Worm (Caenorhabditis elegans) whole organism, late embryonic: ENCODE measurements around the gene F32D8.12.

Source experiments
- C08G9.2 ChIP-seq: sonication (generic microtip); optimal IDR thresholded peaks from 2 replicates; lab custom pipeline; 2016; ENCODE audit warnings: mild to moderate bottlenecking, missing genetic modification characterization, moderate library complexity, missing compliant biosample characterization
- C38D4.7 ChIP-seq: fragments of 200-800 bp; sonication (Bioruptor generic); optimal IDR thresholded peaks from 2 replicates; lab custom pipeline; 2018; ENCODE audit warnings: mild to moderate bottlenecking, missing genetic modification characterization, moderate library complexity, missing compliant biosample characterization
- K02D7.2 ChIP-seq: sonication (generic microtip); optimal IDR thresholded peaks from 2 replicates; lab custom pipeline; 2017; ENCODE audit warnings: mild to moderate bottlenecking, missing genetic modification characterization, missing compliant biosample characterization
- T23F11.4 ChIP-seq: fragments of 200-800 bp; sonication (Bioruptor generic); optimal IDR thresholded peaks from 2 replicates; lab custom pipeline; 2018; ENCODE audit warnings: mild to moderate bottlenecking, missing genetic modification characterization, missing compliant biosample characterization
- Y22D7AL.16 ChIP-seq: sonication (generic microtip); optimal IDR thresholded peaks from 2 replicates; lab custom pipeline; 2016; ENCODE audit warnings: missing genetic modification characterization, missing compliant biosample characterization
- ama-1 ChIP-seq: fragments of 150-350 bp; optimal IDR thresholded peaks from 2 replicates; lab custom pipeline; 2014
- ceh-14 ChIP-seq: sonication (generic microtip); optimal IDR thresholded peaks from 2 replicates; lab custom pipeline; 2016; ENCODE audit warnings: missing genotype, missing genetic modification characterization, missing compliant biosample characterization
- ceh-18 ChIP-seq: sonication (generic microtip); optimal IDR thresholded peaks from 2 replicates; lab custom pipeline; 2016; ENCODE audit warnings: missing genetic modification characterization, missing compliant biosample characterization
- ceh-2 ChIP-seq: sonication (generic microtip); optimal IDR thresholded peaks from 2 replicates; lab custom pipeline; 2016; ENCODE audit warnings: missing genotype, missing genetic modification characterization, missing compliant biosample characterization
- ceh-22 ChIP-seq: sonication (generic microtip); optimal IDR thresholded peaks from 2 replicates; lab custom pipeline; 2017; ENCODE audit warnings: missing biosample characterization, missing genetic modification characterization
- ceh-24 ChIP-seq: sonication (generic microtip); optimal IDR thresholded peaks from 2 replicates; lab custom pipeline; 2016; ENCODE audit warnings: mild to moderate bottlenecking, missing genetic modification characterization, missing compliant biosample characterization
- ceh-34 ChIP-seq: sonication (generic microtip); optimal IDR thresholded peaks from 2 replicates; lab custom pipeline; 2016; ENCODE audit warnings: mild to moderate bottlenecking, missing genetic modification characterization, missing compliant biosample characterization
- ceh-48 ChIP-seq: sonication (generic microtip); optimal IDR thresholded peaks from 2 replicates; lab custom pipeline; 2016; ENCODE audit warnings: missing genetic modification characterization, inconsistent platforms, missing compliant biosample characterization
- ceh-9 ChIP-seq: sonication (generic microtip); optimal IDR thresholded peaks from 2 replicates; lab custom pipeline; 2016; ENCODE audit warnings: mild to moderate bottlenecking, missing genetic modification characterization, inconsistent platforms, missing compliant biosample characterization
- che-1 ChIP-seq: sonication (generic microtip); optimal IDR thresholded peaks from 2 replicates; lab custom pipeline; 2016; ENCODE audit warnings: mild to moderate bottlenecking, missing genetic modification characterization, missing compliant biosample characterization
- dmd-4 ChIP-seq: sonication (generic microtip); optimal IDR thresholded peaks from 2 replicates; lab custom pipeline; 2016; ENCODE audit warnings: borderline replicate concordance, missing genetic modification characterization, missing compliant biosample characterization
- dve-1 ChIP-seq: sonication (generic microtip); optimal IDR thresholded peaks from 2 replicates; lab custom pipeline; 2017; ENCODE audit warnings: antibody characterized with exemption, mild to moderate bottlenecking, missing genetic modification characterization, missing compliant biosample characterization
- elt-2 ChIP-seq: sonication (generic microtip); optimal IDR thresholded peaks from 2 replicates; lab custom pipeline; 2016; ENCODE audit warnings: missing genetic modification reagents, missing genetic modification characterization, missing compliant biosample characterization
- elt-4 ChIP-seq: sonication (generic microtip); optimal IDR thresholded peaks from 2 replicates; lab custom pipeline; 2016; ENCODE audit warnings: missing genetic modification characterization, missing compliant biosample characterization
- ets-4 ChIP-seq: sonication (generic microtip); optimal IDR thresholded peaks from 2 replicates; lab custom pipeline; 2016; ENCODE audit warnings: missing genetic modification characterization, missing compliant biosample characterization
- fkh-6 ChIP-seq: sonication (generic microtip); optimal IDR thresholded peaks from 2 replicates; lab custom pipeline; 2016; ENCODE audit warnings: missing genetic modification characterization, missing compliant biosample characterization
- hlh-13 ChIP-seq: fragments of 200-800 bp; sonication (Bioruptor generic); optimal IDR thresholded peaks from 2 replicates; lab custom pipeline; 2018; ENCODE audit warnings: mild to moderate bottlenecking, missing genetic modification characterization, missing compliant biosample characterization
- hlh-15 ChIP-seq: sonication (generic microtip); optimal IDR thresholded peaks from 2 replicates; lab custom pipeline; 2016; ENCODE audit warnings: missing genetic modification characterization, missing compliant biosample characterization
- hlh-6 ChIP-seq: sonication (generic microtip); optimal IDR thresholded peaks from 2 replicates; lab custom pipeline; 2016; ENCODE audit warnings: missing genotype, missing genetic modification characterization, missing compliant biosample characterization
- lin-11 ChIP-seq: fragments of 200-800 bp; sonication (Bioruptor generic); optimal IDR thresholded peaks from 2 replicates; lab custom pipeline; 2018; ENCODE audit warnings: mild to moderate bottlenecking, missing genetic modification characterization, missing compliant biosample characterization
- madf-2 ChIP-seq: sonication (generic microtip); optimal IDR thresholded peaks from 2 replicates; lab custom pipeline; 2017; ENCODE audit warnings: missing genetic modification characterization, missing compliant biosample characterization
- mec-3 ChIP-seq: sonication (generic microtip); optimal IDR thresholded peaks from 2 replicates; lab custom pipeline; 2016; ENCODE audit warnings: borderline replicate concordance, missing genetic modification characterization, missing compliant biosample characterization
- nhr-11 ChIP-seq: fragments of 150-350 bp; optimal IDR thresholded peaks from 2 replicates; lab custom pipeline; 2014; ENCODE audit warnings: missing biosample characterization, missing genetic modification characterization
- npax-4 ChIP-seq: sonication (generic microtip); optimal IDR thresholded peaks from 2 replicates; lab custom pipeline; 2016; ENCODE audit warnings: missing genetic modification characterization, missing compliant biosample characterization
- pag-3 ChIP-seq: sonication (generic microtip); optimal IDR thresholded peaks from 2 replicates; lab custom pipeline; 2016; ENCODE audit warnings: missing compliant biosample characterization, missing genetic modification characterization, borderline replicate concordance
- pat-9 ChIP-seq: fragments of 200-800 bp; sonication (Bioruptor generic); optimal IDR thresholded peaks from 2 replicates; lab custom pipeline; 2018; ENCODE audit warnings: mild to moderate bottlenecking, missing genetic modification characterization, moderate library complexity, missing compliant biosample characterization
- pax-1 ChIP-seq: fragments of 150-350 bp; optimal IDR thresholded peaks from 2 replicates; lab custom pipeline; 2014; ENCODE audit warnings: missing biosample characterization, missing genetic modification characterization
- pha-2 ChIP-seq: sonication (generic microtip); optimal IDR thresholded peaks from 2 replicates; lab custom pipeline; 2017; ENCODE audit warnings: mild to moderate bottlenecking, missing genetic modification characterization, missing compliant biosample characterization
- pqm-1 ChIP-seq: sonication (generic microtip); optimal IDR thresholded peaks from 2 replicates; lab custom pipeline; 2016; ENCODE audit warnings: missing genetic modification characterization, missing compliant biosample characterization
- pros-1 ChIP-seq: fragments of 150-350 bp; optimal IDR thresholded peaks from 2 replicates; lab custom pipeline; 2014; ENCODE audit warnings: missing biosample characterization, missing genetic modification reagents, missing genetic modification characterization
- ref-2 ChIP-seq: sonication (generic microtip); optimal IDR thresholded peaks from 2 replicates; lab custom pipeline; 2016; ENCODE audit warnings: missing genetic modification characterization, missing compliant biosample characterization
- sdc-2 ChIP-seq: sonication (generic microtip); optimal IDR thresholded peaks from 2 replicates; lab custom pipeline; 2016; ENCODE audit warnings: missing genotype, missing genetic modification characterization, missing compliant biosample characterization
- sox-2 ChIP-seq: fragments of 200-800 bp; sonication (Bioruptor generic); IDR thresholded peaks from 2 replicates; pipeline ENCODE4 v1.3.6; 2022; ENCODE audit warnings: missing genetic modification reagents, missing genetic modification characterization, missing compliant biosample characterization
- syd-9 ChIP-seq: sonication (generic microtip); optimal IDR thresholded peaks from 2 replicates; lab custom pipeline; 2016; ENCODE audit warnings: mild to moderate bottlenecking, missing genetic modification characterization, moderate library complexity, missing compliant biosample characterization
- unc-3 ChIP-seq, 2 experiments: fragments of 200-800 bp in 1 of 2; sonication (Bioruptor generic) in 1 of 2; sonication (generic microtip) in 1 of 2; conservative IDR thresholded peaks in 1 of 2; optimal IDR thresholded peaks in 1 of 2; 2 replicates each; pipeline versions ENCODE4 v1.3.6 to Lab custom; 2016 to 2022; ENCODE audit warnings: missing compliant biosample characterization in 2 of 2, missing genetic modification characterization in 2 of 2, missing genetic modification reagents in 1 of 2
- unc-42 ChIP-seq: sonication (generic microtip); optimal IDR thresholded peaks from 2 replicates; lab custom pipeline; 2016; ENCODE audit warnings: missing genotype, missing genetic modification characterization, missing compliant biosample characterization
- unc-55 ChIP-seq: sonication (generic microtip); optimal IDR thresholded peaks from 2 replicates; lab custom pipeline; 2017; ENCODE audit warnings: missing biosample characterization, missing genetic modification reagents, missing genetic modification characterization
- unc-86 ChIP-seq: sonication (generic microtip); optimal IDR thresholded peaks from 2 replicates; lab custom pipeline; 2016; ENCODE audit warnings: missing genetic modification characterization, missing compliant biosample characterization
- zip-5 ChIP-seq: sonication (generic microtip); optimal IDR thresholded peaks from 2 replicates; lab custom pipeline; 2016; ENCODE audit warnings: missing genetic modification characterization, missing compliant biosample characterization

The F32D8.12 gene

ce11 chrV:10902682-10903081 is 11.9 kb upstream of the F32D8.12 start, which contains the start of gene F32D8.8:
Gene F32D8.8 (minus strand): TSS chrV:10902782.
- TF ChIP-seq unc-42 (tag; lab: Kevin White, UChicago), result no peak
- no peak for TF ChIP-seq pax-1 (tag; lab: Kevin White, UChicago)
- no peak for TF ChIP-seq hlh-6 (tag; lab: Kevin White, UChicago)
- TF ChIP-seq hlh-15 (tag; lab: Kevin White, UChicago), result no peak
- TF ChIP-seq dve-1 (tag; lab: Kevin White, UChicago), result no peak
- TF ChIP-seq sox-2 (GFP tag; lab: Robert Waterston, UW), result no peak
- no peak for TF ChIP-seq unc-3 (GFP tag; conservative IDR thresholded peaks at IDR 0.05; lab: Robert Waterston, UW)
- TF ChIP-seq unc-3 (tag; optimal IDR thresholded peaks at IDR 0.05; lab: Kevin White, UChicago), result no peak
- TF ChIP-seq madf-2 (tag; lab: Kevin White, UChicago), result no peak
- TF ChIP-seq ama-1 (lab: Kevin White, UChicago), result no peak
- TF ChIP-seq pha-2 (tag; lab: Kevin White, UChicago), result no peak
- TF ChIP-seq K02D7.2 (tag; lab: Kevin White, UChicago), result no peak
- no peak for TF ChIP-seq mec-3
- TF ChIP-seq unc-55, result no peak
- no peak for TF ChIP-seq ceh-24
- TF ChIP-seq ceh-9 (tag; lab: Kevin White, UChicago), result no peak
- no peak for TF ChIP-seq lin-11 (tag; lab: Kevin White, UChicago)
- no peak for TF ChIP-seq C08G9.2 (tag; lab: Kevin White, UChicago)
- no peak for TF ChIP-seq ceh-18
- no peak for TF ChIP-seq dmd-4 (tag; lab: Kevin White, UChicago)
- no peak for TF ChIP-seq syd-9

- TF ChIP-seq ceh-22 (tag; lab: Kevin White, UChicago), result no peak
- no peak for TF ChIP-seq C38D4.7
Measured at ce11 chrV:10901125-10901524, 10.3 kb upstream of the F32D8.12 start, which contains the start of gene spp-16. Gene spp-16 (minus strand): TSS chrV:10901303.

- TF ChIP-seq zip-5 (tag; lab: Kevin White, UChicago), result no peak
- no peak for TF ChIP-seq sox-2 (GFP tag; lab: Robert Waterston, UW)
- no peak for TF ChIP-seq pha-2 (tag; lab: Kevin White, UChicago)
- TF ChIP-seq pros-1 (tag; lab: Kevin White, UChicago), result no peak
- no peak for TF ChIP-seq hlh-6 (tag; lab: Kevin White, UChicago)
- TF ChIP-seq T23F11.4 (GFP tag; lab: Kevin White, UChicago), result no peak
- TF ChIP-seq fkh-6, result no peak
- TF ChIP-seq mec-3, result no peak
- TF ChIP-seq unc-86, result no peak
- no peak for TF ChIP-seq ref-2
- TF ChIP-seq ceh-24, result no peak
- TF ChIP-seq hlh-13 (GFP tag; lab: Kevin White, UChicago), result no peak
- no peak for TF ChIP-seq lin-11 (tag; lab: Kevin White, UChicago)
- TF ChIP-seq unc-55, result no peak
- TF ChIP-seq ceh-14, result no peak
- TF ChIP-seq ceh-2, result no peak
Measured at ce11 chrV:10898629-10899028, 7.8 kb upstream of the F32D8.12 start.

- TF ChIP-seq zip-5 (tag; lab: Kevin White, UChicago), result no peak
Measured at ce11 chrV:10898107-10898506, 7.3 kb upstream of the F32D8.12 start, which contains the start of gene F32D8.7. Gene F32D8.7 (plus strand): TSS chrV:10898435.

- TF ChIP-seq nhr-11 (tag; lab: Kevin White, UChicago) (peak; percentile 7), Y22D7AL.16 (tag; lab: Kevin White, UChicago) (peak; percentile 60), lin-11 (tag; lab: Kevin White, UChicago) (peak; percentile 36), ceh-34 (peak; percentile 89), pax-1 (tag; lab: Kevin White, UChicago) (peak; percentile 97), sdc-2 (tag; lab: Kevin White, UChicago) (peak; percentile 52), ets-4 (peak; percentile 80), ama-1 (lab: Kevin White, UChicago) (no peak), zip-5 (tag; lab: Kevin White, UChicago) (peak; percentile 50), ceh-48 (peak; percentile 49), C08G9.2 (tag; lab: Kevin White, UChicago) (peak; percentile 73), hlh-6 (tag; lab: Kevin White, UChicago) (no peak), C38D4.7 (peak; percentile 4), pag-3 (no peak), dmd-4 (tag; lab: Kevin White, UChicago) (peak; percentile 23), K02D7.2 (tag; lab: Kevin White, UChicago) (peak; percentile 21), npax-4 (tag; lab: Kevin White, UChicago) (no peak), pqm-1 (peak; percentile 51), pat-9 (tag; lab: Kevin White, UChicago) (peak; percentile 57), mec-3 (no peak), che-1 (tag; lab: Kevin White, UChicago) (peak; percentile 66), elt-2 (peak; percentile 82), elt-4 (tag; lab: Kevin White, UChicago) (no peak)
Measured at ce11 chrV:10897172-10897571, 6.3 kb upstream of the F32D8.12 start.
